Worm (Caenorhabditis elegans) whole organism, mixed stage, embryonic: ENCODE results near the gene aqp-6.
A peak's percentile ranks its signal among the peaks of the same experiment; 100 is the strongest.

ENCODE experiments used
- M03D4.4 ChIP-seq: sonication (generic microtip); optimal IDR thresholded peaks from 2 replicates; lab custom pipeline; 2017; ENCODE audit warnings: mild to moderate bottlenecking, missing genetic modification characterization, missing compliant biosample characterization
- bed-3 ChIP-seq: fragments of 200-800 bp; sonication (Bioruptor generic); optimal IDR thresholded peaks from 3 replicates; lab custom pipeline; 2018; ENCODE audit warnings: mild to moderate bottlenecking, missing genetic modification characterization, moderate library complexity, missing compliant biosample characterization
- blmp-1 ChIP-seq: fragments of 150-350 bp; optimal IDR thresholded peaks from 2 replicates; lab custom pipeline; 2014; ENCODE audit warnings: missing biosample characterization, missing genetic modification characterization
- ceh-39 ChIP-seq: fragments of 150-350 bp; optimal IDR thresholded peaks from 2 replicates; lab custom pipeline; 2014; ENCODE audit warnings: missing biosample characterization, missing genetic modification characterization
- ceh-43 ChIP-seq: fragments of 200-800 bp; sonication (Bioruptor generic); optimal IDR thresholded peaks from 2 replicates; lab custom pipeline; 2018; ENCODE audit warnings: mild to moderate bottlenecking, missing genetic modification characterization, moderate library complexity, missing compliant biosample characterization
- ceh-83 ChIP-seq: fragments of 200-800 bp; sonication (Bioruptor generic); optimal IDR thresholded peaks from 2 replicates; lab custom pipeline; 2018; ENCODE audit warnings: mild to moderate bottlenecking, missing genetic modification characterization, missing compliant biosample characterization
- ces-1 ChIP-seq: fragments of 150-350 bp; optimal IDR thresholded peaks from 2 replicates; lab custom pipeline; 2014; ENCODE audit warnings: missing biosample characterization, missing genetic modification reagents, missing genetic modification characterization
- drap-1 ChIP-seq: fragments of 200-800 bp; sonication (Bioruptor generic); optimal IDR thresholded peaks from 3 replicates; lab custom pipeline; 2018; ENCODE audit warnings: mild to moderate bottlenecking, missing genetic modification characterization, missing compliant biosample characterization
- elt-1 ChIP-seq: sonication (generic microtip); optimal IDR thresholded peaks from 2 replicates; lab custom pipeline; 2017; ENCODE audit warnings: missing genetic modification characterization, mild to moderate bottlenecking, missing compliant biosample characterization, antibody characterized with exemption, moderate library complexity, borderline replicate concordance; ENCODE audit not compliant: insufficient read depth
- elt-3 ChIP-seq: fragments of 150-350 bp; optimal IDR thresholded peaks from 2 replicates; lab custom pipeline; 2014; ENCODE audit warnings: missing biosample characterization, missing genetic modification characterization
- flh-1 ChIP-seq: fragments of 200-800 bp; sonication (Bioruptor generic); optimal IDR thresholded peaks from 2 replicates; lab custom pipeline; 2018; ENCODE audit warnings: mild to moderate bottlenecking, missing genetic modification characterization, moderate library complexity, missing compliant biosample characterization
- ham-2 ChIP-seq: fragments of 200-800 bp; sonication (Bioruptor generic); optimal IDR thresholded peaks from 2 replicates; lab custom pipeline; 2018; ENCODE audit warnings: mild to moderate bottlenecking, missing genetic modification characterization, missing compliant biosample characterization
- hlh-1 ChIP-seq: fragments of 150-350 bp; optimal IDR thresholded peaks from 2 replicates; lab custom pipeline; 2014; ENCODE audit warnings: missing biosample characterization, missing genetic modification reagents, missing genetic modification characterization
- lin-13 ChIP-seq: fragments of 150-350 bp; optimal IDR thresholded peaks from 2 replicates; lab custom pipeline; 2014; ENCODE audit warnings: missing biosample characterization, missing genetic modification characterization
- lin-32 ChIP-seq: fragments of 200-800 bp; sonication (Bioruptor generic); optimal IDR thresholded peaks from 2 replicates; lab custom pipeline; 2018; ENCODE audit warnings: mild to moderate bottlenecking, missing genetic modification characterization, missing compliant biosample characterization
- lsy-2 ChIP-seq: fragments of 150-350 bp; optimal IDR thresholded peaks from 2 replicates; lab custom pipeline; 2014; ENCODE audit warnings: missing biosample characterization, missing genetic modification characterization
- mab-5 ChIP-seq: fragments of 150-350 bp; optimal IDR thresholded peaks from 2 replicates; lab custom pipeline; 2014; ENCODE audit warnings: missing biosample characterization, missing genetic modification characterization
- mep-1 ChIP-seq: fragments of 150-350 bp; optimal IDR thresholded peaks from 2 replicates; lab custom pipeline; 2017; ENCODE audit warnings: missing biosample characterization, missing genetic modification reagents, missing genetic modification characterization, inconsistent platforms
- mls-2 ChIP-seq: sonication (generic microtip); optimal IDR thresholded peaks from 2 replicates; lab custom pipeline; 2016; ENCODE audit warnings: mild to moderate bottlenecking, missing genetic modification characterization, moderate library complexity, missing compliant biosample characterization
- nhr-12 ChIP-seq: fragments of 150-350 bp; optimal IDR thresholded peaks from 2 replicates; lab custom pipeline; 2014; ENCODE audit warnings: missing biosample characterization, missing genetic modification characterization
- nhr-2 ChIP-seq: fragments of 150-350 bp; optimal IDR thresholded peaks from 2 replicates; lab custom pipeline; 2014; ENCODE audit warnings: missing biosample characterization, missing genetic modification characterization
- nhr-237 ChIP-seq: fragments of 150-350 bp; optimal IDR thresholded peaks from 2 replicates; lab custom pipeline; 2014; ENCODE audit warnings: missing biosample characterization, missing genetic modification characterization
- nhr-28 ChIP-seq: fragments of 150-350 bp; optimal IDR thresholded peaks from 2 replicates; lab custom pipeline; 2014; ENCODE audit warnings: missing biosample characterization, missing genetic modification characterization
- nhr-76 ChIP-seq: sonication (generic microtip); optimal IDR thresholded peaks from 2 replicates; lab custom pipeline; 2017; ENCODE audit warnings: missing biosample characterization, missing genetic modification characterization
- pha-4 ChIP-seq: fragments of 150-350 bp; optimal IDR thresholded peaks from 2 replicates; lab custom pipeline; 2018; ENCODE audit warnings: missing biosample characterization, missing genetic modification reagents, missing genetic modification characterization
- snpc-4 ChIP-seq: fragments of 150-350 bp; optimal IDR thresholded peaks from 2 replicates; lab custom pipeline; 2014; ENCODE audit warnings: missing biosample characterization, missing genetic modification characterization
- sptf-1 ChIP-seq: sonication (generic microtip); optimal IDR thresholded peaks from 2 replicates; lab custom pipeline; 2017; ENCODE audit warnings: mild to moderate bottlenecking, missing genetic modification characterization, moderate library complexity, missing compliant biosample characterization
- tbx-8 ChIP-seq: fragments of 200-800 bp; sonication (Bioruptor generic); optimal IDR thresholded peaks from 2 replicates; lab custom pipeline; 2018; ENCODE audit warnings: mild to moderate bottlenecking, missing genetic modification characterization, moderate library complexity, missing compliant biosample characterization
- unc-120 ChIP-seq: sonication (generic microtip); optimal IDR thresholded peaks from 2 replicates; lab custom pipeline; 2017; ENCODE audit warnings: missing genetic modification characterization, missing compliant biosample characterization; ENCODE audit not compliant: poor library complexity, severe bottlenecking
- unc-39 ChIP-seq: fragments of 150-350 bp; optimal IDR thresholded peaks from 2 replicates; lab custom pipeline; 2014; ENCODE audit warnings: missing biosample characterization, missing genetic modification characterization
- unc-62 ChIP-seq: fragments of 150-350 bp; optimal IDR thresholded peaks from 2 replicates; lab custom pipeline; 2014; ENCODE audit warnings: missing biosample characterization, missing genetic modification reagents, missing genetic modification characterization
- zip-8 ChIP-seq: fragments of 150-350 bp; optimal IDR thresholded peaks from 2 replicates; lab custom pipeline; 2014; ENCODE audit warnings: missing biosample characterization, missing genetic modification characterization
- ztf-11 ChIP-seq: fragments of 150-350 bp; optimal IDR thresholded peaks from 2 replicates; lab custom pipeline; 2014; ENCODE audit warnings: missing biosample characterization, missing genetic modification characterization

Gene aqp-6

ce11 chrV:10635722-10636121 lies 12.5 kb upstream of the aqp-6 start, which contains the start of gene kvs-2:
TSS of gene kvs-2 (plus strand) at chrV:10636022.
- TF ChIP-seq bed-3 (GFP tag; lab: Kevin White, UChicago) (no peak), drap-1 (GFP tag; lab: Kevin White, UChicago) (no peak), lsy-2 (tag; lab: Kevin White, UChicago) (no peak), unc-120 (tag; lab: Kevin White, UChicago) (no peak), elt-3 (tag; lab: Kevin White, UChicago) (no peak), nhr-2 (no peak), hlh-1 (no peak), nhr-28 (tag; lab: Kevin White, UChicago) (no peak), nhr-12 (tag; lab: Kevin White, UChicago) (no peak), ztf-11 (tag; lab: Kevin White, UChicago) (no peak), ceh-43 (GFP tag; lab: Kevin White, UChicago) (no peak), lin-13 (tag; lab: Kevin White, UChicago) (no peak), zip-8 (no peak), mab-5 (tag; lab: Kevin White, UChicago) (no peak)
- TF ChIP-seq, all 35 proteins: peak for 0

ce11 chrV:10640977-10641376 lies 7.3 kb upstream of the aqp-6 start:
- no peak for TF ChIP-seq blmp-1 (tag; lab: Kevin White, UChicago)
- peak; percentile 9 for TF ChIP-seq ces-1 (GFP tag; lab: Kevin White, UChicago)
- TF ChIP-seq nhr-2: no peak

- TF ChIP-seq nhr-237 (tag; lab: Kevin White, UChicago) (no peak), mep-1 (no peak), elt-1 (tag; lab: Kevin White, UChicago) (no peak), ceh-39 (tag; lab: Kevin White, UChicago) (no peak), unc-39 (tag; lab: Kevin White, UChicago) (no peak), flh-1 (GFP tag; lab: Kevin White, UChicago) (no peak), nhr-2 (no peak), blmp-1 (tag; lab: Kevin White, UChicago) (no peak), bed-3 (GFP tag; lab: Kevin White, UChicago) (no peak), pha-4 (no peak), zip-8 (no peak), sptf-1 (tag; lab: Kevin White, UChicago) (no peak), ceh-83 (GFP tag; lab: Kevin White, UChicago) (no peak), lsy-2 (tag; lab: Kevin White, UChicago) (no peak), hlh-1 (no peak), nhr-76 (no peak), ham-2 (GFP tag; lab: Kevin White, UChicago) (no peak)
These were observed 1.1 kb upstream of the aqp-6 start, which contains the start of the genes C32C4.3 and C32C4.16 for ce11 chrV:10647043-10647611. TSS of gene C32C4.3 (minus strand) at chrV:10647143. TSS of gene C32C4.16 (plus strand) at chrV:10647561.

ce11 chrV:10654165-10654564 lies 5.9 kb downstream of the aqp-6 start, which contains the start of gene ugt-35:
TSS of gene ugt-35 (minus strand) at chrV:10654265.
- no peak for TF ChIP-seq M03D4.4
- TF ChIP-seq sptf-1 (tag; lab: Kevin White, UChicago): no peak
- TF ChIP-seq ceh-43 (GFP tag; lab: Kevin White, UChicago): no peak
- no peak for TF ChIP-seq nhr-237 (tag; lab: Kevin White, UChicago)
- no peak for TF ChIP-seq blmp-1 (tag; lab: Kevin White, UChicago)
- no peak for TF ChIP-seq elt-1 (tag; lab: Kevin White, UChicago)
- no peak for TF ChIP-seq snpc-4 (tag; lab: Kevin White, UChicago)
- no peak for TF ChIP-seq drap-1 (GFP tag; lab: Kevin White, UChicago)
- no peak for TF ChIP-seq nhr-76
- TF ChIP-seq lin-32 (GFP tag; lab: Kevin White, UChicago): no peak
- no peak for TF ChIP-seq tbx-8 (GFP tag; lab: Kevin White, UChicago)
- no peak for TF ChIP-seq mep-1

- TF ChIP-seq unc-39 (tag; lab: Kevin White, UChicago) (no peak), mab-5 (tag; lab: Kevin White, UChicago) (no peak), lin-13 (tag; lab: Kevin White, UChicago) (no peak), ceh-43 (GFP tag; lab: Kevin White, UChicago) (no peak), ces-1 (GFP tag; lab: Kevin White, UChicago) (no peak), tbx-8 (GFP tag; lab: Kevin White, UChicago) (no peak), mls-2 (no peak), sptf-1 (tag; lab: Kevin White, UChicago) (no peak), flh-1 (GFP tag; lab: Kevin White, UChicago) (no peak), nhr-28 (tag; lab: Kevin White, UChicago) (no peak), unc-62 (no peak), nhr-2 (no peak), mep-1 (no peak), blmp-1 (tag; lab: Kevin White, UChicago) (no peak), lin-32 (GFP tag; lab: Kevin White, UChicago) (no peak)
These were observed 8.7 kb downstream of the aqp-6 start, which contains the start of gene ugt-34 for ce11 chrV:10656958-10657357. TSS of gene ugt-34 (minus strand) at chrV:10656978.
